Fruit fly (Drosophila melanogaster) whole organism, embryonic: ENCODE results near the gene CG8677.

Source experiments
- Blimp-1 ChIP-seq: fragments of 200-800 bp; sonication (Bioruptor generic); optimal IDR thresholded peaks from 3 replicates; lab custom pipeline; 2018; ENCODE audit warnings: missing biosample characterization, missing genetic modification characterization, mild to moderate bottlenecking, moderate library complexity, missing genetic modification reagents
- CG10431 ChIP-seq: fragments of 200-800 bp; sonication (Bioruptor generic); optimal IDR thresholded peaks from 3 replicates; lab custom pipeline; 2018; ENCODE audit warnings: missing biosample characterization, mild to moderate bottlenecking, missing genetic modification characterization
- CG12769 ChIP-seq: fragments of 200-800 bp; sonication (Bioruptor generic); optimal IDR thresholded peaks from 2 replicates; lab custom pipeline; 2019; ENCODE audit warnings: missing biosample characterization, mild to moderate bottlenecking, missing genetic modification characterization, moderate library complexity
- CG13287 ChIP-seq: fragments of 200-800 bp; sonication (Bioruptor generic); IDR thresholded peaks from 2 replicates; pipeline ENCODE4 v1.3.6; 2022; ENCODE audit warnings: missing biosample characterization, missing genetic modification characterization; ENCODE audit not compliant: partially characterized antibody
- CG14710 ChIP-seq: fragments of 200-800 bp; sonication (Bioruptor generic); optimal IDR thresholded peaks from 3 replicates; lab custom pipeline; 2019; ENCODE audit warnings: missing biosample characterization, mild to moderate bottlenecking, missing genetic modification characterization, moderate library complexity
- CG15269 ChIP-seq: fragments of 200-800 bp; sonication (Bioruptor generic); optimal IDR thresholded peaks from 2 replicates; lab custom pipeline; 2018; ENCODE audit warnings: missing biosample characterization, mild to moderate bottlenecking, missing genetic modification characterization, moderate library complexity
- CG15696 ChIP-seq: fragments of 200-800 bp; sonication (Bioruptor generic); optimal IDR thresholded peaks from 2 replicates; lab custom pipeline; 2019; ENCODE audit warnings: missing biosample characterization, mild to moderate bottlenecking, missing genetic modification characterization, moderate library complexity
- CG18599 ChIP-seq: fragments of 200-800 bp; sonication (Bioruptor generic); optimal IDR thresholded peaks from 3 replicates; lab custom pipeline; 2017; ENCODE audit warnings: missing biosample characterization, missing genetic modification characterization, mild to moderate bottlenecking, moderate library complexity, missing genetic modification reagents
- CG2129 ChIP-seq: fragments of 200-800 bp; sonication (Bioruptor generic); IDR thresholded peaks from 2 replicates; pipeline ENCODE4 v1.3.6; 2022; ENCODE audit warnings: missing biosample characterization, missing genetic modification characterization; ENCODE audit not compliant: partially characterized antibody
- CG30020 ChIP-seq: fragments of 200-800 bp; optimal IDR thresholded peaks from 2 replicates; lab custom pipeline; 2019; ENCODE audit warnings: missing biosample characterization, mild to moderate bottlenecking, missing genetic modification characterization, moderate library complexity
- CG3163 ChIP-seq: fragments of 200-800 bp; sonication (Bioruptor generic); optimal IDR thresholded peaks from 3 replicates; lab custom pipeline; 2016; ENCODE audit warnings: missing biosample characterization, missing genetic modification characterization
- CG6854 ChIP-seq: fragments of 200-800 bp; sonication (Bioruptor generic); optimal IDR thresholded peaks from 3 replicates; lab custom pipeline; 2017; ENCODE audit warnings: missing biosample characterization, mild to moderate bottlenecking, missing genetic modification characterization
- CG7987 ChIP-seq: fragments of 200-800 bp; sonication (Bioruptor generic); optimal IDR thresholded peaks from 2 replicates; lab custom pipeline; 2018; ENCODE audit warnings: missing biosample characterization, mild to moderate bottlenecking, missing genetic modification characterization, moderate library complexity
- CG9437 ChIP-seq: fragments of 200-800 bp; sonication (Bioruptor generic); optimal IDR thresholded peaks from 2 replicates; lab custom pipeline; 2018; ENCODE audit warnings: missing biosample characterization, mild to moderate bottlenecking, missing genetic modification characterization
- CG9727 ChIP-seq: fragments of 200-800 bp; sonication (Bioruptor generic); optimal IDR thresholded peaks from 3 replicates; lab custom pipeline; 2017; ENCODE audit warnings: missing biosample characterization, mild to moderate bottlenecking, missing genetic modification characterization
- CG9876 ChIP-seq: fragments of 200-800 bp; sonication (Bioruptor generic); optimal IDR thresholded peaks from 2 replicates; lab custom pipeline; 2016; ENCODE audit warnings: missing biosample characterization, missing genetic modification characterization
- D19A ChIP-seq: fragments of 200-800 bp; optimal IDR thresholded peaks from 3 replicates; lab custom pipeline; 2019; ENCODE audit warnings: missing biosample characterization, mild to moderate bottlenecking, missing genetic modification characterization, moderate library complexity
- HLH3B ChIP-seq: fragments of 200-800 bp; sonication (Bioruptor generic); IDR thresholded peaks from 2 replicates; pipeline ENCODE4 v1.3.6; 2022; ENCODE audit warnings: missing biosample characterization, missing genetic modification characterization
- Hmx ChIP-seq: fragments of 200-800 bp; sonication (Bioruptor generic); optimal IDR thresholded peaks from 2 replicates; lab custom pipeline; 2016; ENCODE audit warnings: missing biosample characterization, missing genetic modification characterization
- Mes4 ChIP-seq: fragments of 200-800 bp; sonication (Bioruptor generic); optimal IDR thresholded peaks from 2 replicates; lab custom pipeline; 2016; ENCODE audit warnings: missing biosample characterization, missing genetic modification characterization
- Neu2 ChIP-seq: fragments of 200-800 bp; sonication (Bioruptor generic); optimal IDR thresholded peaks from 3 replicates; lab custom pipeline; 2016; ENCODE audit warnings: missing biosample characterization, missing genetic modification characterization, borderline replicate concordance
- Nf-YA ChIP-seq: fragments of 200-800 bp; sonication (Bioruptor generic); IDR thresholded peaks from 2 replicates; pipeline ENCODE4 v1.3.6; 2022; ENCODE audit warnings: missing biosample characterization, missing genetic modification characterization
- Opbp ChIP-seq: fragments of 200-800 bp; sonication (Bioruptor generic); IDR thresholded peaks from 3 replicates; pipeline ENCODE4 v1.3.6; 2022; ENCODE audit warnings: missing biosample characterization, missing genetic modification characterization; ENCODE audit not compliant: partially characterized antibody
- PHDP ChIP-seq: fragments of 200-800 bp; sonication (Bioruptor generic); optimal IDR thresholded peaks from 3 replicates; lab custom pipeline; 2018; ENCODE audit warnings: missing biosample characterization, mild to moderate bottlenecking, missing genetic modification characterization, moderate library complexity
- Pdp1 ChIP-seq, 2 experiments: fragments of 200-800 bp; sonication (Bioruptor generic); optimal IDR thresholded peaks; 3 replicates each; lab custom pipeline; 2016; ENCODE audit warnings: missing biosample characterization in 2 of 2, missing genetic modification characterization in 2 of 2, mild to moderate bottlenecking in 1 of 2, moderate library complexity in 1 of 2
- Rx ChIP-seq: fragments of 200-800 bp; sonication (Bioruptor generic); IDR thresholded peaks from 2 replicates; pipeline ENCODE4 v1.3.6; 2022; ENCODE audit warnings: missing biosample characterization, missing genetic modification characterization
- Spps ChIP-seq: fragments of 200-800 bp; sonication (Bioruptor generic); optimal IDR thresholded peaks from 2 replicates; lab custom pipeline; 2018; ENCODE audit warnings: missing biosample characterization, mild to moderate bottlenecking, missing genetic modification characterization
- Sry-β ChIP-seq: fragments of 200-800 bp; sonication (Bioruptor generic); optimal IDR thresholded peaks from 2 replicates; lab custom pipeline; 2018; ENCODE audit warnings: missing biosample characterization, mild to moderate bottlenecking, missing genetic modification characterization, moderate library complexity
- br ChIP-seq: fragments of >200 bp; optimal IDR thresholded peaks from 2 replicates; lab custom pipeline; 2017
- ci ChIP-seq: fragments of 200-800 bp; sonication (Bioruptor generic); IDR thresholded peaks from 3 replicates; pipeline ENCODE4 v1.3.6; 2022; ENCODE audit warnings: missing biosample characterization, missing genetic modification characterization
- exex ChIP-seq: fragments of 200-800 bp; sonication (Bioruptor generic); optimal IDR thresholded peaks from 4 replicates; lab custom pipeline; 2018; ENCODE audit warnings: missing biosample characterization, mild to moderate bottlenecking, missing genetic modification characterization, moderate library complexity
- fd3F ChIP-seq: fragments of 200-800 bp; sonication (Bioruptor generic); optimal IDR thresholded peaks from 2 replicates; lab custom pipeline; 2018; ENCODE audit warnings: missing biosample characterization, mild to moderate bottlenecking, missing genetic modification characterization, moderate library complexity
- lilli ChIP-seq: fragments of 200-800 bp; sonication (Bioruptor generic); optimal IDR thresholded peaks from 3 replicates; lab custom pipeline; 2016; ENCODE audit warnings: missing biosample characterization, missing genetic modification characterization
- p53 ChIP-seq: fragments of 200-800 bp; sonication (Bioruptor generic); optimal IDR thresholded peaks from 2 replicates; lab custom pipeline; 2016; ENCODE audit warnings: missing biosample characterization, missing genetic modification characterization
- phol ChIP-seq: fragments of 200-800 bp; sonication (Bioruptor generic); optimal IDR thresholded peaks from 3 replicates; lab custom pipeline; 2018; ENCODE audit warnings: missing biosample characterization, mild to moderate bottlenecking, missing genetic modification characterization, moderate library complexity
- repo ChIP-seq: fragments of 200-800 bp; sonication (Bioruptor generic); optimal IDR thresholded peaks from 2 replicates; lab custom pipeline; 2016; ENCODE audit warnings: missing biosample characterization, missing genetic modification characterization
- rib ChIP-seq: fragments of 200-800 bp; sonication (Bioruptor generic); IDR thresholded peaks from 2 replicates; pipeline ENCODE4 v1.3.6; 2022; ENCODE audit warnings: missing biosample characterization, missing genetic modification characterization
- run ChIP-seq: fragments of 200-800 bp; sonication (Bioruptor generic); optimal IDR thresholded peaks from 3 replicates; lab custom pipeline; 2018; ENCODE audit warnings: missing biosample characterization, mild to moderate bottlenecking, missing genetic modification characterization
- seq ChIP-seq: fragments of 200-800 bp; sonication (Bioruptor generic); IDR thresholded peaks from 2 replicates; pipeline ENCODE4 v1.3.6; 2022; ENCODE audit warnings: missing biosample characterization, missing genetic modification characterization
- shn ChIP-seq: fragments of 200-800 bp; sonication (Bioruptor generic); optimal IDR thresholded peaks from 3 replicates; lab custom pipeline; 2016; ENCODE audit warnings: missing biosample characterization, missing genetic modification characterization
- sr ChIP-seq: fragments of 200-800 bp; sonication (Bioruptor generic); IDR thresholded peaks from 3 replicates; pipeline ENCODE4 v1.3.6; 2022; ENCODE audit warnings: missing biosample characterization, missing genetic modification characterization
- tin ChIP-seq: fragments of 200-800 bp; sonication (Bioruptor generic); optimal IDR thresholded peaks from 3 replicates; lab custom pipeline; 2016; ENCODE audit warnings: missing biosample characterization, missing genetic modification characterization
- tll ChIP-seq, 2 experiments: fragments of 200-800 bp in 1 of 2; fragments of >200 bp in 1 of 2; sonication (Bioruptor generic) in 1 of 2; optimal IDR thresholded peaks; 2 replicates each; lab custom pipeline; 2017 to 2019; ENCODE audit warnings: missing biosample characterization in 2 of 2, missing genetic modification characterization in 2 of 2, mild to moderate bottlenecking in 1 of 2, moderate library complexity in 1 of 2
- tna ChIP-seq: fragments of 200-800 bp; sonication (Bioruptor generic); IDR thresholded peaks from 2 replicates; pipeline ENCODE4 v1.3.6; 2022; ENCODE audit warnings: missing biosample characterization, missing genetic modification characterization; ENCODE audit not compliant: partially characterized antibody
- trh ChIP-seq: fragments of 200-800 bp; sonication (Bioruptor generic); optimal IDR thresholded peaks from 2 replicates; lab custom pipeline; 2016; ENCODE audit warnings: missing biosample characterization, missing genetic modification characterization
- vfl ChIP-seq: fragments of 200-800 bp; sonication (Bioruptor generic); optimal IDR thresholded peaks from 2 replicates; lab custom pipeline; 2016; ENCODE audit warnings: missing biosample characterization, missing genetic modification characterization
- vvl ChIP-seq: fragments of 200-800 bp; sonication (Bioruptor generic); IDR thresholded peaks from 2 replicates; pipeline ENCODE4 v1.3.6; 2022; ENCODE audit warnings: missing biosample characterization, missing genetic modification characterization
- wdn ChIP-seq: fragments of 200-800 bp; sonication (Bioruptor generic); IDR thresholded peaks from 2 replicates; pipeline ENCODE4 v1.3.6; 2022; ENCODE audit warnings: missing biosample characterization, missing genetic modification characterization

Gene CG8677

dm6 chr2L:21250519-21251336, 29.6 kb downstream of the CG8677 start (continued):
- TF ChIP-seq CG9876 (GFP tag; lab: Kevin White, UChicago) (no peak), Spps (tag; lab: Kevin White, UChicago) (no peak), lilli (GFP tag; lab: Kevin White, UChicago) (no peak), Opbp (GFP tag; lab: Robert Waterston, UW) (no peak), D19A (tag; lab: Kevin White, UChicago) (peak; percentile 33), PHDP (tag; lab: Kevin White, UChicago) (no peak), CG9727 (GFP tag; lab: Kevin White, UChicago) (no peak), repo (GFP tag; lab: Kevin White, UChicago) (no peak), rib (GFP tag; lab: Robert Waterston, UW) (peak; percentile 66; the same call in 1 of the 2 replicates), Mes4 (no peak), CG14710 (tag; lab: Kevin White, UChicago) (no peak), trh (no peak), CG9437 (GFP tag; lab: Kevin White, UChicago) (no peak), Blimp-1 (GFP tag; lab: Kevin White, UChicago) (no peak), sr (GFP tag; lab: Robert Waterston, UW) (no peak; the same call in 1 of the 3 replicates), tll (GFP tag; optimal IDR thresholded peaks at IDR 0.05; lab: Kevin White, UChicago) (peak in 1 of 2 experiments; percentile 25), tna (GFP tag; lab: Robert Waterston, UW) (0 out of 2 replicates have a peak, but pooled peaks have one; percentile 20), Neu2 (no peak), p53 (GFP tag; lab: Kevin White, UChicago) (no peak), vvl (no peak; the same call in 1 of the 2 replicates), CG2129 (GFP tag; lab: Robert Waterston, UW) (no peak), Pdp1 (GFP tag; optimal IDR thresholded peaks at IDR 0.05; lab: Kevin White, UChicago) (no peak), CG7987 (GFP tag; lab: Kevin White, UChicago) (peak; percentile 17), run (peak; percentile 16), CG15269 (tag; lab: Kevin White, UChicago) (no peak), tin (GFP tag; lab: Kevin White, UChicago) (no peak), exex (tag; lab: Kevin White, UChicago) (peak; percentile 20), CG12769 (tag; lab: Kevin White, UChicago) (peak; percentile 35), br (no peak), CG13287 (GFP tag; lab: Robert Waterston, UW) (peak; percentile 56; the same call in 1 of the 2 replicates), ci (GFP tag; lab: Robert Waterston, UW) (peak; percentile 9; the same call in 1 of the 3 replicates), Sry-β (GFP tag; lab: Kevin White, UChicago) (no peak), CG6854 (no peak), seq (GFP tag; lab: Robert Waterston, UW) (peak; percentile 31; the same call in 1 of the 2 replicates), CG18599 (GFP tag; lab: Kevin White, UChicago) (peak; percentile 20), Rx (GFP tag; lab: Robert Waterston, UW) (no peak), shn (GFP tag; lab: Kevin White, UChicago) (no peak), wdn (GFP tag; lab: Robert Waterston, UW) (no peak), CG15696 (no peak), fd3F (no peak), Hmx (GFP tag; lab: Kevin White, UChicago) (no peak), CG10431 (GFP tag; lab: Kevin White, UChicago) (no peak), CG3163 (peak; percentile 69), CG30020 (tag; lab: Kevin White, UChicago) (no peak), phol (tag; lab: Kevin White, UChicago) (no peak), HLH3B (GFP tag; lab: Robert Waterston, UW) (no peak; the same call in 1 of the 2 replicates), Nf-YA (GFP tag; lab: Robert Waterston, UW) (no peak), vfl (GFP tag; lab: Kevin White, UChicago) (no peak)
